Fruit fly (Drosophila melanogaster) whole organism, adult: Measurements from ENCODE around the gene ppk14.

ENCODE experiments used
- CG11617 ChIP-seq: fragments of 200-800 bp; sonication (Bioruptor generic); optimal IDR thresholded peaks from 2 replicates; lab custom pipeline; 2017; ENCODE audit warnings: mild to moderate bottlenecking, missing biosample characterization, missing genetic modification reagents, missing genetic modification characterization
- CG12768 ChIP-seq: fragments of 200-800 bp; sonication (Bioruptor generic); optimal IDR thresholded peaks from 2 replicates; lab custom pipeline; 2017; ENCODE audit warnings: missing biosample characterization, missing genetic modification characterization, mild to moderate bottlenecking, moderate library complexity, missing genetic modification reagents
- CG14711 ChIP-seq: fragments of 200-800 bp; sonication (Bioruptor generic); optimal IDR thresholded peaks from 2 replicates; lab custom pipeline; 2018; ENCODE audit warnings: missing biosample characterization, mild to moderate bottlenecking, missing genetic modification characterization, moderate library complexity
- CG1620 ChIP-seq: fragments of 200-800 bp; sonication (Bioruptor generic); optimal IDR thresholded peaks from 2 replicates; lab custom pipeline; 2016; ENCODE audit warnings: missing biosample characterization, missing genetic modification characterization
- CG33017 ChIP-seq: fragments of 200-800 bp; sonication (Bioruptor generic); optimal IDR thresholded peaks from 2 replicates; lab custom pipeline; 2018; ENCODE audit warnings: missing biosample characterization, mild to moderate bottlenecking, missing genetic modification characterization, moderate library complexity
- CG5204 ChIP-seq: fragments of 200-800 bp; sonication (Bioruptor generic); optimal IDR thresholded peaks from 2 replicates; lab custom pipeline; 2016; ENCODE audit warnings: missing biosample characterization, missing genetic modification characterization
- CG7045 ChIP-seq: fragments of 200-800 bp; sonication (Bioruptor generic); optimal IDR thresholded peaks from 2 replicates; lab custom pipeline; 2017; ENCODE audit warnings: missing biosample characterization, mild to moderate bottlenecking, missing genetic modification characterization
- CG7101 ChIP-seq: fragments of 200-800 bp; sonication (Bioruptor generic); optimal IDR thresholded peaks from 2 replicates; lab custom pipeline; 2018; ENCODE audit warnings: missing biosample characterization, mild to moderate bottlenecking, missing genetic modification characterization, moderate library complexity
- Clk ChIP-seq: fragments of 200-800 bp; sonication (Bioruptor generic); optimal IDR thresholded peaks from 2 replicates; lab custom pipeline; 2017; ENCODE audit warnings: missing biosample characterization, missing genetic modification characterization
- Crg-1 ChIP-seq: fragments of 200-800 bp; sonication (Bioruptor generic); optimal IDR thresholded peaks from 2 replicates; lab custom pipeline; 2016; ENCODE audit warnings: missing biosample characterization, missing genetic modification characterization
- Hr96 ChIP-seq: fragments of 200-800 bp; sonication (Bioruptor generic); optimal IDR thresholded peaks from 2 replicates; lab custom pipeline; 2016; ENCODE audit warnings: missing biosample characterization, missing genetic modification characterization
- Mnt ChIP-seq: fragments of 200-800 bp; sonication (Bioruptor generic); optimal IDR thresholded peaks from 2 replicates; lab custom pipeline; 2016; ENCODE audit warnings: missing biosample characterization, mild to moderate bottlenecking, missing genetic modification characterization
- bab1 ChIP-seq: fragments of 200-800 bp; sonication (Bioruptor generic); optimal IDR thresholded peaks from 3 replicates; lab custom pipeline; 2019; ENCODE audit warnings: missing biosample characterization, mild to moderate bottlenecking, missing genetic modification characterization, moderate library complexity
- cic ChIP-seq: fragments of 200-800 bp; sonication (Bioruptor generic); optimal IDR thresholded peaks from 2 replicates; lab custom pipeline; 2017; ENCODE audit warnings: missing biosample characterization, mild to moderate bottlenecking, missing genetic modification characterization, moderate library complexity
- cnc ChIP-seq, 2 experiments: fragments of >200 bp; optimal IDR thresholded peaks; 2 replicates each; lab custom pipeline; 2017
- kay ChIP-seq: fragments of 200-800 bp; sonication (Bioruptor generic); peaks from one replicate; lab custom pipeline; 2016; ENCODE audit warnings: missing biosample characterization, missing genetic modification characterization, borderline replicate concordance
- ovo ChIP-seq: fragments of 200-800 bp; sonication (Bioruptor generic); optimal IDR thresholded peaks from 2 replicates; lab custom pipeline; 2016; ENCODE audit warnings: missing biosample characterization, missing genetic modification characterization
- pad ChIP-seq: fragments of 200-800 bp; sonication (Bioruptor generic); optimal IDR thresholded peaks from 3 replicates; lab custom pipeline; 2017; ENCODE audit warnings: missing biosample characterization, missing genetic modification characterization, mild to moderate bottlenecking, moderate library complexity, missing genetic modification reagents
- tj ChIP-seq: fragments of 200-800 bp; sonication (Bioruptor generic); optimal IDR thresholded peaks from 3 replicates; lab custom pipeline; 2017; ENCODE audit warnings: missing biosample characterization, mild to moderate bottlenecking, missing genetic modification characterization, moderate library complexity
- toe ChIP-seq: fragments of 200-800 bp; sonication (Bioruptor generic); optimal IDR thresholded peaks from 2 replicates; lab custom pipeline; 2016; ENCODE audit warnings: missing biosample characterization, missing genetic modification characterization

ppk14 gene

DNA sequence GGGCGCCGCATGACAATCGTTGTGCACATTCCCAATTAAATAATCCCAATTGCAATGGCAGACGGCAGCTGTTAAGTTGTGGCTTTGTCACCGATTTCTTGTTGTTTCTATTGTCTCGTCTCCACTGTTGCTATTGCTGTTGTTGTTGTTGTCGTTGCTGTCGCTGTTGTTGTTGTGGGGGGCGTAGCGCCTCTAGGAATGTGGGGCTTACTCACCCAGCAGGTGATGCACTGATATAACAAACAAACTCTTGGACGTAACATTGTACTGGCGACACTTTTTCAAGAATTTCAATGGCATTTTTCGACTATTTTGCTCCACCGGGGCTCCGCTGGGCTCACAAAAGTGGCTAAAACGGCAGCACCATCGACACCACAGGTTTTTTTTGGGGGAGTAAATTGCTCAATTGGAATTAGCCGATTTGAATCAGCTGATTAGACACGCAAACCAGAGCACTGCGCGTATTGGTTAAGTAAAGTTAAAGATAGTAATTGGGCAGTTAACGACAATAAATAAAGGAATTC is 16.9 kb upstream of the ppk14 start:
- TF ChIP-seq cnc (optimal IDR thresholded peaks at IDR 0.05; lab: Kevin White, UChicago): no peak
- no peak for TF ChIP-seq CG11617 (GFP tag; lab: Kevin White, UChicago)
- TF ChIP-seq CG5204 (GFP tag; lab: Kevin White, UChicago): no peak
- no peak for TF ChIP-seq bab1 (GFP tag; lab: Kevin White, UChicago)
- no peak for TF ChIP-seq toe (GFP tag; lab: Kevin White, UChicago)
- TF ChIP-seq CG33017 (tag; lab: Kevin White, UChicago): no peak
- TF ChIP-seq Clk (GFP tag; lab: Kevin White, UChicago): no peak
- no peak for TF ChIP-seq kay (GFP tag; lab: Kevin White, UChicago)
- no peak for TF ChIP-seq cic (GFP tag; lab: Kevin White, UChicago)
- no peak for TF ChIP-seq CG7045 (GFP tag; lab: Kevin White, UChicago)
- no peak for TF ChIP-seq CG12768 (GFP tag; lab: Kevin White, UChicago)
- TF ChIP-seq CG7101: no peak
- no peak for TF ChIP-seq CG14711 (tag; lab: Kevin White, UChicago)
- TF ChIP-seq Mnt: no peak
- TF ChIP-seq Hr96 (GFP tag; lab: Kevin White, UChicago): no peak
- TF ChIP-seq CG1620 (GFP tag; lab: Kevin White, UChicago): no peak

DNA sequence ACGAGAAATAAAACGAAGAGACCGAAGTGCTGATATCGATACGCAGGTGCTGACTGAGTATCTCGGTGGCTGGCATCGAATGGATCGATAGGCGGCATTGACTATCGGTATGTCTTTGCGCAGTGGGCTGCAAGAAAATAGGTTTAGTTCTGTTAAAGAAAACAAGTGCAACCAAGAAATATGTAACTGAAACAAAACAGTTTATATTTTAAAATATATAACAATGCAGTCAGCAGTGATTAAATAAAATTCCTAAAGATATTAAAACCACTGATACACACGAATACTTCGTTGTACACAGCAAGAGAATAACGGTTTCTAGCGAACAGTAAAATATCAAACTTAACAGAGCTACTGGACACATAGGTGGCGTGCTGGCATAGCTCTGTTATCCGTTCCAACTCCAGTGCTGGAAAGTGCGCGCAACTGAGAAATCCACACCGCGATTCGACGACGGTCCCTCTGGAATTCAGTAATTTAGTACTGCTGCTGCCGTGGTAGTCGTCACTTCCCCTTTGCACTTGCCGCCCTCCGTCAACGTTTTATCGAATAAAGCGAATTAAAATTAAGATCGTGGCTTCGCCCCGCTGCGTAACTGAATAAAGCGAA is 16.3 kb upstream of the ppk14 start, which contains the start of the genes Pez and Cpr:
TSS of gene Pez (minus strand) at position 305 of the 609 bp plus-strand sequence.
TSS of gene Cpr (plus strand) at position 470 of the 609 bp plus-strand sequence.
- TF ChIP-seq bab1 (GFP tag; lab: Kevin White, UChicago): no peak
- TF ChIP-seq Clk (GFP tag; lab: Kevin White, UChicago): no peak
- TF ChIP-seq CG7101: peak; percentile 58
- TF ChIP-seq CG33017 (tag; lab: Kevin White, UChicago): no peak
- peak; percentile 34 for TF ChIP-seq Hr96 (GFP tag; lab: Kevin White, UChicago)
- peak; percentile 52 for TF ChIP-seq CG5204 (GFP tag; lab: Kevin White, UChicago)
- TF ChIP-seq CG11617 (GFP tag; lab: Kevin White, UChicago): no peak
- TF ChIP-seq CG1620 (GFP tag; lab: Kevin White, UChicago): peak; percentile 68
- TF ChIP-seq Crg-1 (GFP tag; lab: Kevin White, UChicago): peak; percentile 30
- peak; percentile 69 for TF ChIP-seq pad
- TF ChIP-seq cnc (optimal IDR thresholded peaks at IDR 0.05; lab: Kevin White, UChicago): no peak
- peak; percentile 43 for TF ChIP-seq toe (GFP tag; lab: Kevin White, UChicago)
- peak; percentile 35 for TF ChIP-seq CG14711 (tag; lab: Kevin White, UChicago)
- TF ChIP-seq Mnt: peak; percentile 33
- TF ChIP-seq cic (GFP tag; lab: Kevin White, UChicago): peak; percentile 2
- TF ChIP-seq tj (GFP tag; lab: Kevin White, UChicago): no peak
- peak; percentile 80 for TF ChIP-seq ovo (GFP tag; lab: Kevin White, UChicago)

DNA sequence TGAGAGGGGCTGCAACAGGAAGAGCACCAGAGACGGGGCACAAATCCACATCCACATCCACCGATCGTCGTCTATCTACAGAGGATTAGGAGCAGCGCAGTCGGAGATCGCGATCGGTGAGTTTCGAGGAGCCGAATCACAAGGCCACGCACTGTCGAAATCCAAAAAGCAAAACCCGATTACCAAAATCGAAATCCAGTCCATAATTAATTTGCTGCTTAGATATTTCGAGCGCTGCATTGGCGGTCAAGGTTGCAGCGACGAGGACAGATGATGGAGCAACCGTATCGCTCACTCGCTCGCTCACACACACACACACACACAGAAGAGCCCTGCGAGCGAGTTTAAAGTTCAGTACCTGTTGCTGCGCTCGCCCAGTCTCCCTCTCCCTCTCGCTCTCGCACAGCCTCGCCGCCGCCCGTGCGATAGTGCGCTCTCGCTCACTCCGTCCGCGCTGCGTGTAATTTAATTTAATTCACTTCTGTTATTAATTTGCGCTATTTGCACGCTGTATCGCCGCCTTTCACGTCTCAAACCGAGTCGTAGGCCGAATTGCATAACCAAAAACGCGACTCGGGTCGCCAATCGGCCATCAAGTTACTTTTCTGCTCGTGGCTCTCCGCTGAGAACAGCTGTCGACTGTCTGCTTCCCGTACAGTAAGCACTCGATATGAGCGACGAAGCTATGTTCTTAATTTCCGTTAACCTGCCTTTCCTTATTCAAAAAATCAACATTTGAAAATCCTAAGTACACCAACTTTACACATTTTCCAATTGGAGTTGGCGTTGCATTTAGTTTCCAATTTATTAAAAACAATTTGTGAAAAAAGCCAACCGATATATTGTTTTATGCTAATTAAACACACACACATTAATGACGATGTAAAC is 15.5 kb upstream of the ppk14 start:
- no peak for TF ChIP-seq cnc (optimal IDR thresholded peaks at IDR 0.05; lab: Kevin White, UChicago)
- TF ChIP-seq CG5204 (GFP tag; lab: Kevin White, UChicago): peak; percentile 65
- no peak for TF ChIP-seq pad
- TF ChIP-seq CG11617 (GFP tag; lab: Kevin White, UChicago): peak; percentile 28
- TF ChIP-seq Mnt: peak; percentile 35
- no peak for TF ChIP-seq Clk (GFP tag; lab: Kevin White, UChicago)
- peak; percentile 25 for TF ChIP-seq CG1620 (GFP tag; lab: Kevin White, UChicago)
- no peak for TF ChIP-seq Crg-1 (GFP tag; lab: Kevin White, UChicago)
- no peak for TF ChIP-seq bab1 (GFP tag; lab: Kevin White, UChicago)
- peak; percentile 84 for TF ChIP-seq CG12768 (GFP tag; lab: Kevin White, UChicago)
- peak; percentile 27 for TF ChIP-seq CG7045 (GFP tag; lab: Kevin White, UChicago)
- TF ChIP-seq cic (GFP tag; lab: Kevin White, UChicago): peak; percentile 10
- peak; percentile 29 for TF ChIP-seq toe (GFP tag; lab: Kevin White, UChicago)
- no peak for TF ChIP-seq kay (GFP tag; lab: Kevin White, UChicago)
- TF ChIP-seq CG14711 (tag; lab: Kevin White, UChicago): peak; percentile 34
- TF ChIP-seq CG33017 (tag; lab: Kevin White, UChicago): peak; percentile 66
- TF ChIP-seq tj (GFP tag; lab: Kevin White, UChicago): peak; percentile 72
- TF ChIP-seq CG7101: peak; percentile 67
- peak; percentile 32 for TF ChIP-seq Hr96 (GFP tag; lab: Kevin White, UChicago)
- TF ChIP-seq ovo (GFP tag; lab: Kevin White, UChicago): peak; percentile 28

DNA sequence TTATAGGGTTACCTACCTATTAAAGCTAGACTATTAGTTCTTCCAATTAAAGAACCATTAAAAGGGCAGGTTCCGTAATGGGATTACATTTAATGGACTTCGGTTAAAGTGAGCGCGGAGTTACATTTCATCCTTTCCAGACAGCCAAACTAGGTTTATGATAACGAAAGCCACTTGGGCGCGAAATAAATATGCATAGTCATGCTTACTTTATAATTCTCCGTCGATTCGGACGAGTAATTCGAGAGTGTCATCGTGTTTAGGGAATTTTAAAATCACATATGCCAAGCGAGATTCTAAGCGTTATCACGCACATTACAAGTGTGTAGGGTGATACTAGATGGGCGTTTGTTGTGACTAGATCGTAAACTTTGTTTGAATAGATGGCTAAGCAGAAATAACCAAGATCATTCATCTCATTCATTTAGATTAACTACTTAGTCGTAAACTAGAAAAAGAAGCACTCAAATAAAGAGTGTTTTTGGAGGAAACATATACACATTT is 14.5 kb upstream of the ppk14 start:
- TF ChIP-seq cnc (optimal IDR thresholded peaks at IDR 0.05; lab: Kevin White, UChicago) (peak; percentile 57 to 99), CG14711 (tag; lab: Kevin White, UChicago) (no peak), kay (GFP tag; lab: Kevin White, UChicago) (peak; percentile 95)

DNA sequence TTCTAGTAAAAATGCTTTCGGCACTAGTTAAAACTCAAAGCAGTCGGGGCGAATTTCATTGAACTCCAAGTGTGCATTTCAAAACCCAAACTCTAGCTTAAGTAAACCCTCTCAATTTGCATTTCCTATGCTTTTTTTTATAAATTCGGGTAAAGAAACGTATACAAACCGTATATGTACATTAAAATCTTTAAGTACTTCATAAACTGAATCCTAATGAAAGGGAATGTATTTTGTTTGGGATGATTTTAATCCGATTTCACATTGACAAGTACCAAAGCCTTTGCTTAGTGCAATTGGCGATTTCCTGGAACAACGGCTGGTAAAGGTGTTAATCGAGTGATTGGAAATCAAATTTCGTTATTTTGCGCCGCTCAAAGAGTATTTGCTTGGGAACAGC is 13.5 kb upstream of the ppk14 start:
- peak; percentile 91 for TF ChIP-seq kay (GFP tag; lab: Kevin White, UChicago)
- TF ChIP-seq CG5204 (GFP tag; lab: Kevin White, UChicago): no peak
